Fruit fly (Drosophila melanogaster) whole organism, pupa: Measurements from ENCODE around the gene Top3beta.

Experiments used
- CG14655 ChIP-seq: fragments of 200-800 bp; sonication (Bioruptor generic); optimal IDR thresholded peaks from 3 replicates; lab custom pipeline; 2017; ENCODE audit warnings: mild to moderate bottlenecking, missing biosample characterization, missing genetic modification reagents, missing genetic modification characterization
- CG8159 ChIP-seq: fragments of 200-800 bp; sonication (Bioruptor generic); optimal IDR thresholded peaks from 3 replicates; lab custom pipeline; 2018; ENCODE audit warnings: missing biosample characterization, mild to moderate bottlenecking, missing genetic modification characterization, moderate library complexity
- D1 ChIP-seq: fragments of 200-800 bp; sonication (Bioruptor generic); optimal IDR thresholded peaks from 2 replicates; lab custom pipeline; 2018; ENCODE audit warnings: missing biosample characterization, mild to moderate bottlenecking, missing genetic modification characterization, moderate library complexity
- EcR ChIP-seq: fragments of 200-800 bp; sonication (Bioruptor generic); optimal IDR thresholded peaks from 3 replicates; lab custom pipeline; 2019; ENCODE audit warnings: missing biosample characterization, missing genetic modification characterization, mild to moderate bottlenecking, moderate library complexity, missing genetic modification reagents
- Pif1A ChIP-seq: fragments of 200-800 bp; sonication (Bioruptor generic); optimal IDR thresholded peaks from 3 replicates; lab custom pipeline; 2016; ENCODE audit warnings: missing biosample characterization, missing genetic modification characterization
- Pif1B ChIP-seq: fragments of 200-800 bp; sonication (Bioruptor generic); optimal IDR thresholded peaks from 3 replicates; lab custom pipeline; 2016; ENCODE audit warnings: missing biosample characterization, missing genetic modification characterization
- rn ChIP-seq: fragments of 200-800 bp; sonication (Bioruptor generic); IDR thresholded peaks from 2 replicates; pipeline ENCODE4 v1.3.6; 2022; ENCODE audit warnings: missing biosample characterization, missing genetic modification characterization

- TF ChIP-seq EcR (GFP tag; lab: Kevin White, UChicago) (no peak), Pif1B (GFP tag; lab: Kevin White, UChicago) (no peak), Pif1A (no peak), D1 (tag; lab: Kevin White, UChicago) (no peak), rn (GFP tag; lab: Robert Waterston, UW) (no peak), CG14655 (GFP tag; lab: Kevin White, UChicago) (no peak), CG8159 (tag; lab: Kevin White, UChicago) (no peak)
Observed at dm6 chrX:6294243-6294642, 6.5 kb upstream of the Top3beta start, which contains the start of gene CG15892.
